Fruit fly (Drosophila melanogaster): Measurements from ENCODE around the gene Nfs1.

Gene Nfs1

dm6 chr2L:12007331-12007791, 7.9 kb downstream of the Nfs1 start (continued):
- TF ChIP-seq Pdp1 (GFP tag; optimal IDR thresholded peaks at IDR 0.05) (peak; percentile 3 to 77), CG10147 (GFP tag; optimal IDR thresholded peaks at IDR 0.05) (no peak), twi (tag; optimal IDR thresholded peaks at IDR 0.05) (peak; percentile 60), gcm (GFP tag; optimal IDR thresholded peaks at IDR 0.05) (peak; percentile 79), CG10959 (GFP tag; IDR thresholded peaks at IDR 0.05) (no peak), Hr78 (GFP tag; optimal IDR thresholded peaks at IDR 0.05) (peak in 1 of 2 experiments; percentile 94), cato (GFP tag; optimal IDR thresholded peaks at IDR 0.05; ENCODE audit: borderline replicate concordance) (no peak), Poxn (GFP tag; IDR thresholded peaks at IDR 0.05) (no peak), Blimp-1 (GFP tag; optimal IDR thresholded peaks at IDR 0.05) (peak; percentile 45), NfI (GFP tag; optimal IDR thresholded peaks at IDR 0.05) (peak; percentile 75), CG4707 (GFP tag; optimal IDR thresholded peaks at IDR 0.05) (peak; percentile 82), CG9817 (tag; optimal IDR thresholded peaks at IDR 0.05) (no peak), Dp (GFP tag; optimal IDR thresholded peaks at IDR 0.05) (peak; percentile 76), CG18619 (GFP tag; optimal IDR thresholded peaks at IDR 0.05) (peak; percentile 29), hbn (GFP tag; IDR thresholded peaks at IDR 0.05; ENCODE audit: partially characterized antibody) (no peak), CG33213 (GFP tag; optimal IDR thresholded peaks at IDR 0.05) (peak; percentile 91), CG12219 (GFP tag; optimal IDR thresholded peaks at IDR 0.05) (peak; percentile 85), Oli (tag; optimal IDR thresholded peaks at IDR 0.05) (peak; percentile 35), Eip74EF (GFP tag; optimal IDR thresholded peaks at IDR 0.05) (peak in 1 of 2 experiments; percentile 89), CG15073 (GFP tag; optimal IDR thresholded peaks at IDR 0.05) (no peak), Dfd (GFP tag; optimal IDR thresholded peaks at IDR 0.05) (no peak), CG11456 (GFP tag; IDR thresholded peaks at IDR 0.05) (no peak), salm (tag; optimal IDR thresholded peaks at IDR 0.05) (peak; percentile 43), eve (GFP tag; optimal IDR thresholded peaks at IDR 0.05) (no peak), grau (tag; optimal IDR thresholded peaks at IDR 0.05) (peak; percentile 55), dm (GFP tag; optimal IDR thresholded peaks at IDR 0.05) (peak; percentile 46), CoRest (tag; optimal IDR thresholded peaks at IDR 0.05) (peak; percentile 21), CG15514 (GFP tag; optimal IDR thresholded peaks at IDR 0.05) (peak; percentile 75), CG13775 (GFP tag; optimal IDR thresholded peaks at IDR 0.05) (peak; percentile 41), Antp (GFP tag; optimal IDR thresholded peaks at IDR 0.05) (peak; percentile 5), unpg (GFP tag; optimal IDR thresholded peaks at IDR 0.05) (peak; percentile 24), CG10267 (tag; optimal IDR thresholded peaks at IDR 0.05) (no peak), CG4328 (GFP tag; optimal IDR thresholded peaks at IDR 0.05) (peak; percentile 56), CG13296 (GFP tag; optimal IDR thresholded peaks at IDR 0.05) (peak; percentile 60), Gsc (GFP tag; IDR thresholded peaks at IDR 0.05) (no peak), CG17385 (GFP tag; optimal IDR thresholded peaks at IDR 0.05) (peak; percentile 76), mld (GFP tag; IDR thresholded peaks at IDR 0.05; ENCODE audit: partially characterized antibody) (no peak), zen2 (GFP tag; IDR thresholded peaks at IDR 0.05; ENCODE audit: partially characterized antibody) (no peak), CG34224 (GFP tag; IDR thresholded peaks at IDR 0.05; ENCODE audit: partially characterized antibody) (no peak), CG14965 (GFP tag; optimal IDR thresholded peaks at IDR 0.05; ENCODE audit: borderline replicate concordance) (no peak), crp (GFP tag; optimal IDR thresholded peaks at IDR 0.05) (no peak), NK7.1 (GFP tag; optimal IDR thresholded peaks at IDR 0.05) (no peak), sna (GFP tag; IDR thresholded peaks at IDR 0.05; ENCODE audit: partially characterized antibody) (no peak), CG6765 (GFP tag; optimal IDR thresholded peaks at IDR 0.05) (peak; percentile 52), CG7839 (tag; optimal IDR thresholded peaks at IDR 0.05) (peak; percentile 59), vnd (GFP tag; IDR thresholded peaks at IDR 0.05; ENCODE audit: partially characterized antibody) (no peak), BtbVII (GFP tag; optimal IDR thresholded peaks at IDR 0.05) (peak; percentile 77), ERR (GFP tag; optimal IDR thresholded peaks at IDR 0.05) (peak; percentile 66)

All from whole organism, embryonic.